Worm (Caenorhabditis elegans) whole organism, L1 larva: Measurements from ENCODE around the gene mrpl-11.
A peak's percentile ranks its signal among the peaks of the same experiment; 100 is the strongest.

ENCODE experiments used
- aly-2 ChIP-seq: fragments of 150-350 bp; optimal IDR thresholded peaks from 2 replicates; lab custom pipeline; 2014; ENCODE audit warnings: missing biosample characterization, missing genetic modification characterization
- dpl-1 ChIP-seq, 3 experiments: fragments of 150-350 bp in 2 of 3; sonication (generic microtip) in 1 of 3; optimal IDR thresholded peaks; 2 replicates each; lab custom pipeline; 2014 to 2017; ENCODE audit warnings: missing biosample characterization in 3 of 3, missing genetic modification characterization in 3 of 3, missing genetic modification reagents in 3 of 3
- elt-2 ChIP-seq: sonication (generic microtip); optimal IDR thresholded peaks from 2 replicates; lab custom pipeline; 2016; ENCODE audit warnings: missing genetic modification characterization, mild to moderate bottlenecking, inconsistent platforms, missing compliant biosample characterization, missing genetic modification reagents
- elt-3 ChIP-seq, 6 experiments: fragments of 150-350 bp in 1 of 6; sonication (generic microtip); optimal IDR thresholded peaks; 2 replicates each; lab custom pipeline; 2017 to 2018; ENCODE audit warnings: missing biosample characterization in 6 of 6, missing genetic modification characterization in 6 of 6, inconsistent platforms in 1 of 6
- lin-13 ChIP-seq: fragments of 150-350 bp; optimal IDR thresholded peaks from 2 replicates; lab custom pipeline; 2014; ENCODE audit warnings: missing biosample characterization, missing genetic modification reagents, missing genetic modification characterization
- nhr-12 ChIP-seq: sonication (generic microtip); optimal IDR thresholded peaks from 2 replicates; lab custom pipeline; 2017; ENCODE audit warnings: missing biosample characterization, missing genetic modification characterization
- nhr-237 ChIP-seq: fragments of 150-350 bp; optimal IDR thresholded peaks from 2 replicates; lab custom pipeline; 2014; ENCODE audit warnings: missing biosample characterization, missing genetic modification characterization
- nhr-28 ChIP-seq: fragments of 150-350 bp; optimal IDR thresholded peaks from 2 replicates; lab custom pipeline; 2014; ENCODE audit warnings: missing biosample characterization, missing genetic modification characterization
- nhr-71 ChIP-seq: sonication (generic microtip); optimal IDR thresholded peaks from 2 replicates; lab custom pipeline; 2016; ENCODE audit warnings: mild to moderate bottlenecking, missing genetic modification characterization, moderate library complexity, missing compliant biosample characterization
- snpc-4 ChIP-seq: fragments of 150-350 bp; optimal IDR thresholded peaks from 2 replicates; lab custom pipeline; 2014; ENCODE audit warnings: missing biosample characterization, missing genetic modification characterization
- snu-23 ChIP-seq: sonication (generic microtip); optimal IDR thresholded peaks from 2 replicates; lab custom pipeline; 2016; ENCODE audit warnings: missing genetic modification characterization, missing compliant biosample characterization
- ztf-11 ChIP-seq, 2 experiments: sonication (generic microtip); optimal IDR thresholded peaks; 2 replicates each; lab custom pipeline; 2016 to 2017; ENCODE audit warnings: missing genetic modification characterization in 2 of 2, missing biosample characterization in 1 of 2, missing compliant biosample characterization in 1 of 2
- ztf-4 ChIP-seq: fragments of 150-350 bp; optimal IDR thresholded peaks from 2 replicates; lab custom pipeline; 2014; ENCODE audit warnings: missing biosample characterization, missing genetic modification characterization

ce11 chrIII:8688438-8688946, 29.0 kb upstream of the mrpl-11 start, which contains the start of gene hadb-1:
- TF ChIP-seq nhr-71 (tag; lab: Kevin White, UChicago) (peak; percentile 38), lin-13 (GFP tag; lab: Kevin White, UChicago) (no peak), dpl-1 (GFP tag; optimal IDR thresholded peaks at IDR 0.05; lab: Kevin White, UChicago) (peak in 1 of 3 experiments; percentile 19), nhr-237 (no peak), aly-2 (tag; lab: Kevin White, UChicago) (no peak), ztf-4 (tag; lab: Kevin White, UChicago) (no peak), snpc-4 (tag; lab: Kevin White, UChicago) (no peak), nhr-12 (tag; lab: Kevin White, UChicago) (no peak), snu-23 (GFP tag; lab: Kevin White, UChicago) (peak; percentile 34), elt-2 (tag; lab: Kevin White, UChicago) (no peak), nhr-28 (no peak), ztf-11 (tag; optimal IDR thresholded peaks at IDR 0.05; lab: Kevin White, UChicago) (no peak), elt-3 (tag; optimal IDR thresholded peaks at IDR 0.05; lab: Kevin White, UChicago) (peak in 1 of 6 experiments; percentile 66)
